Worm (Caenorhabditis elegans) whole organism, early embryonic: ENCODE data around the gene C32D5.4.

Experiments used
- B0310.2 ChIP-seq: sonication (generic microtip); optimal IDR thresholded peaks from 2 replicates; lab custom pipeline; 2016; ENCODE audit warnings: mild to moderate bottlenecking, missing genetic modification characterization, missing compliant biosample characterization
- F13C5.2 ChIP-seq: sonication (generic microtip); optimal IDR thresholded peaks from 2 replicates; lab custom pipeline; 2017; ENCODE audit warnings: mild to moderate bottlenecking, missing genetic modification characterization, inconsistent platforms, missing compliant biosample characterization
- aly-1 ChIP-seq: sonication (generic microtip); optimal IDR thresholded peaks from 2 replicates; lab custom pipeline; 2016; ENCODE audit warnings: missing genetic modification characterization, missing compliant biosample characterization
- ama-1 ChIP-seq: fragments of 150-350 bp; optimal IDR thresholded peaks from 2 replicates; lab custom pipeline; 2014
- ceh-36 ChIP-seq: sonication (generic microtip); optimal IDR thresholded peaks from 2 replicates; lab custom pipeline; 2016; ENCODE audit warnings: missing genetic modification characterization, inconsistent platforms, missing compliant biosample characterization
- flt-1 ChIP-seq: fragments of 200-800 bp; sonication (Bioruptor generic); IDR thresholded peaks from 2 replicates; pipeline ENCODE4 v1.3.6; 2022; ENCODE audit warnings: missing genetic modification characterization, missing compliant biosample characterization
- hmg-4 ChIP-seq: fragments of 200-800 bp; sonication (Bioruptor generic); optimal IDR thresholded peaks from 2 replicates; lab custom pipeline; 2018; ENCODE audit warnings: mild to moderate bottlenecking, missing genetic modification characterization, missing compliant biosample characterization
- hnd-1 ChIP-seq: sonication (generic microtip); optimal IDR thresholded peaks from 2 replicates; lab custom pipeline; 2016; ENCODE audit warnings: missing genetic modification characterization, missing compliant biosample characterization
- sea-1 ChIP-seq: fragments of 200-800 bp; sonication (Bioruptor generic); conservative IDR thresholded peaks from 2 replicates; pipeline ENCODE4 v1.3.6; 2022; ENCODE audit warnings: missing genetic modification characterization, missing compliant biosample characterization
- tbx-11 ChIP-seq: fragments of 200-800 bp; sonication (Bioruptor generic); IDR thresholded peaks from 2 replicates; pipeline ENCODE4 v1.3.6; 2022; ENCODE audit warnings: missing genetic modification characterization, missing compliant biosample characterization

- TF ChIP-seq F13C5.2 (tag; lab: Kevin White, UChicago), result peak; percentile 1
- TF ChIP-seq aly-1, result no peak
- no peak for TF ChIP-seq ama-1 (lab: Kevin White, UChicago)
- no peak for TF ChIP-seq flt-1 (GFP tag; lab: Robert Waterston, UW)
- TF ChIP-seq ceh-36 (tag; lab: Kevin White, UChicago), result no peak
- no peak for TF ChIP-seq sea-1 (GFP tag; lab: Robert Waterston, UW)
- TF ChIP-seq hmg-4, result no peak
- TF ChIP-seq tbx-11 (GFP tag; lab: Robert Waterston, UW), result no peak
- TF ChIP-seq B0310.2 (tag; lab: Kevin White, UChicago), result no peak
- no peak for TF ChIP-seq hnd-1 (tag; lab: Kevin White, UChicago)
Measured at ce11 chrII:6360822-6361221, 37.9 kb upstream of the C32D5.4 start, which contains the start of gene K10B2.4.
